Worm (Caenorhabditis elegans) whole organism, young adult: ENCODE measurements around the gene F22B3.5.

ENCODE experiments used
- B0019.2 ChIP-seq: fragments of 200-800 bp; sonication (Bioruptor generic); conservative IDR thresholded peaks from 2 replicates; pipeline ENCODE4 v1.3.6; 2022; ENCODE audit warnings: missing genetic modification reagents, missing genetic modification characterization, missing compliant biosample characterization
- B0261.1 ChIP-seq: sonication (generic microtip); optimal IDR thresholded peaks from 2 replicates; lab custom pipeline; 2016; ENCODE audit warnings: mild to moderate bottlenecking, missing genetic modification characterization, moderate library complexity, missing compliant biosample characterization
- C06A6.2 ChIP-seq: fragments of 200-800 bp; sonication (Bioruptor generic); conservative IDR thresholded peaks from 2 replicates; pipeline ENCODE4 v1.3.6; 2022; ENCODE audit warnings: missing genetic modification characterization, missing compliant biosample characterization
- D2030.7 ChIP-seq: fragments of 200-800 bp; sonication (Bioruptor generic); IDR thresholded peaks from 2 replicates; pipeline ENCODE4 v1.3.6; 2022; ENCODE audit warnings: missing genetic modification reagents, missing genetic modification characterization, missing compliant biosample characterization
- F10E7.11 ChIP-seq: sonication (generic microtip); optimal IDR thresholded peaks from 2 replicates; lab custom pipeline; 2017; ENCODE audit warnings: mild to moderate bottlenecking, missing genetic modification characterization, moderate library complexity, missing compliant biosample characterization
- F33H1.4 ChIP-seq: fragments of 200-800 bp; sonication (Bioruptor generic); IDR thresholded peaks from 2 replicates; pipeline ENCODE4 v1.3.6; 2022; ENCODE audit warnings: missing genetic modification reagents, missing genetic modification characterization, missing compliant biosample characterization
- F39B2.1 ChIP-seq: fragments of 200-800 bp; sonication (Bioruptor generic); IDR thresholded peaks from 2 replicates; pipeline ENCODE4 v1.3.6; 2022; ENCODE audit warnings: missing genetic modification reagents, missing genetic modification characterization, missing compliant biosample characterization
- F49E8.2 ChIP-seq: sonication (generic microtip); optimal IDR thresholded peaks from 3 replicates; lab custom pipeline; 2017; ENCODE audit warnings: missing genetic modification characterization, mild to moderate bottlenecking, missing compliant biosample characterization, antibody characterized with exemption, moderate library complexity; ENCODE audit not compliant: insufficient read depth
- Y53F4B.3 ChIP-seq: fragments of 200-800 bp; sonication (Bioruptor generic); IDR thresholded peaks from 2 replicates; pipeline ENCODE4 v1.3.6; 2022; ENCODE audit warnings: missing genetic modification reagents, missing genetic modification characterization, missing compliant biosample characterization
- Y56A3A.18 ChIP-seq: fragments of 200-800 bp; sonication (Bioruptor generic); IDR thresholded peaks from 2 replicates; pipeline ENCODE4 v1.3.6; 2022; ENCODE audit warnings: missing genetic modification reagents, missing genetic modification characterization, missing compliant biosample characterization
- Y79H2A.3 ChIP-seq: fragments of 200-800 bp; sonication (Bioruptor generic); conservative IDR thresholded peaks from 2 replicates; pipeline ENCODE4 v1.3.6; 2022; ENCODE audit warnings: missing genetic modification reagents, missing genetic modification characterization, missing compliant biosample characterization
- Y95B8A.8 ChIP-seq: fragments of 200-800 bp; sonication (Bioruptor generic); IDR thresholded peaks from 2 replicates; pipeline ENCODE4 v1.3.6; 2022; ENCODE audit warnings: missing genetic modification reagents, missing genetic modification characterization, missing compliant biosample characterization
- athp-1 ChIP-seq: sonication (generic microtip); optimal IDR thresholded peaks from 2 replicates; lab custom pipeline; 2017; ENCODE audit warnings: mild to moderate bottlenecking, missing genetic modification characterization, missing compliant biosample characterization
- ccch-3 ChIP-seq: fragments of 200-800 bp; sonication (Bioruptor generic); optimal IDR thresholded peaks from 2 replicates; lab custom pipeline; 2018; ENCODE audit warnings: mild to moderate bottlenecking, missing genetic modification characterization, missing compliant biosample characterization
- ceh-91 ChIP-seq: fragments of 200-800 bp; sonication (Bioruptor generic); IDR thresholded peaks from 2 replicates; pipeline ENCODE4 v1.3.6; 2022; ENCODE audit warnings: missing genetic modification reagents, missing genetic modification characterization, missing compliant biosample characterization
- dpl-1 ChIP-seq: fragments of 150-350 bp; optimal IDR thresholded peaks from 2 replicates; lab custom pipeline; 2014; ENCODE audit warnings: missing biosample characterization, missing genetic modification reagents, missing genetic modification characterization
- efl-1 ChIP-seq: fragments of 150-350 bp; optimal IDR thresholded peaks from 2 replicates; lab custom pipeline; 2014; ENCODE audit warnings: missing biosample characterization, missing genetic modification reagents, missing genetic modification characterization
- ekl-4 ChIP-seq: fragments of 200-800 bp; sonication (Bioruptor generic); IDR thresholded peaks from 2 replicates; pipeline ENCODE4 v1.3.6; 2022; ENCODE audit warnings: missing genetic modification reagents, missing genetic modification characterization, missing compliant biosample characterization
- gei-17 ChIP-seq: fragments of 200-800 bp; sonication (Bioruptor generic); optimal IDR thresholded peaks from 2 replicates; lab custom pipeline; 2018; ENCODE audit warnings: mild to moderate bottlenecking, missing genetic modification characterization, missing compliant biosample characterization
- hmg-1.2 ChIP-seq: fragments of 200-800 bp; sonication (Bioruptor generic); IDR thresholded peaks from 2 replicates; pipeline ENCODE4 v1.3.6; 2022; ENCODE audit warnings: missing genetic modification reagents, missing genetic modification characterization, missing compliant biosample characterization
- hsf-1 ChIP-seq: fragments of 200-800 bp; sonication (Bioruptor generic); IDR thresholded peaks from 2 replicates; pipeline ENCODE4 v1.3.6; 2022; ENCODE audit warnings: missing genetic modification reagents, missing genetic modification characterization, missing compliant biosample characterization
- lin-26 ChIP-seq: fragments of 200-800 bp; sonication (Bioruptor generic); IDR thresholded peaks from 2 replicates; pipeline ENCODE4 v1.3.6; 2022; ENCODE audit warnings: missing genetic modification reagents, missing genetic modification characterization, missing compliant biosample characterization
- lin-35 ChIP-seq, 3 experiments: fragments of 150-350 bp in 2 of 3; sonication (generic microtip) in 1 of 3; optimal IDR thresholded peaks; 2 replicates each; lab custom pipeline; 2014 to 2018; ENCODE audit warnings: missing biosample characterization in 3 of 3, missing genetic modification characterization in 3 of 3, missing genetic modification reagents in 3 of 3
- lin-40 ChIP-seq: sonication (generic microtip); optimal IDR thresholded peaks from 2 replicates; lab custom pipeline; 2016; ENCODE audit warnings: missing genetic modification characterization, mild to moderate bottlenecking, missing compliant biosample characterization, missing genotype, missing genetic modification reagents
- lin-54 ChIP-seq: fragments of 200-800 bp; sonication (Bioruptor generic); optimal IDR thresholded peaks from 2 replicates; lab custom pipeline; 2018; ENCODE audit warnings: mild to moderate bottlenecking, missing genetic modification characterization, missing compliant biosample characterization
- lsl-1 ChIP-seq: fragments of 200-800 bp; sonication (Bioruptor generic); optimal IDR thresholded peaks from 2 replicates; lab custom pipeline; 2018; ENCODE audit warnings: mild to moderate bottlenecking, missing genetic modification characterization, moderate library complexity, missing compliant biosample characterization
- madf-3 ChIP-seq: fragments of 200-800 bp; sonication (Bioruptor generic); IDR thresholded peaks from 2 replicates; pipeline ENCODE4 v1.3.6; 2022; ENCODE audit warnings: missing genetic modification reagents, missing genetic modification characterization, missing compliant biosample characterization
- madf-6 ChIP-seq: fragments of 200-800 bp; sonication (Bioruptor generic); IDR thresholded peaks from 2 replicates; pipeline ENCODE4 v1.3.6; 2022; ENCODE audit warnings: missing genetic modification reagents, missing genetic modification characterization, missing compliant biosample characterization
- madf-8 ChIP-seq: fragments of 200-800 bp; sonication (Bioruptor generic); conservative IDR thresholded peaks from 2 replicates; pipeline ENCODE4 v1.3.6; 2022; ENCODE audit warnings: missing genetic modification reagents, missing genetic modification characterization, missing compliant biosample characterization
- nfya-2 ChIP-seq: fragments of 200-800 bp; sonication (Bioruptor generic); IDR thresholded peaks from 2 replicates; pipeline ENCODE4 v1.3.6; 2022; ENCODE audit warnings: missing genetic modification reagents, missing genetic modification characterization, missing compliant biosample characterization
- nfyb-1 ChIP-seq: fragments of 200-800 bp; sonication (Bioruptor generic); IDR thresholded peaks from 2 replicates; pipeline ENCODE4 v1.3.6; 2022; ENCODE audit warnings: missing genetic modification reagents, missing genetic modification characterization, missing compliant biosample characterization
- pbrm-1 ChIP-seq: fragments of 200-800 bp; sonication (Bioruptor generic); IDR thresholded peaks from 2 replicates; pipeline ENCODE4 v1.3.6; 2022; ENCODE audit warnings: missing genetic modification reagents, missing genetic modification characterization, missing compliant biosample characterization
- snpc-3.4 ChIP-seq: sonication (generic microtip); optimal IDR thresholded peaks from 2 replicates; lab custom pipeline; 2017; ENCODE audit warnings: missing genetic modification characterization, mild to moderate bottlenecking, missing compliant biosample characterization, antibody characterized with exemption, moderate library complexity, missing genotype, missing genetic modification reagents
- snpc-4 ChIP-seq, 5 experiments: fragments of 150-350 bp in 1 of 5; sonication (generic microtip) in 4 of 5; optimal IDR thresholded peaks; 2 replicates each; lab custom pipeline; 2014 to 2018; ENCODE audit warnings: missing genetic modification characterization in 5 of 5, missing biosample characterization in 3 of 5, antibody characterized with exemption in 2 of 5, mild to moderate bottlenecking in 2 of 5, missing compliant biosample characterization in 2 of 5, missing genotype in 2 of 5, moderate library complexity in 2 of 5, missing genetic modification reagents in 1 of 5
- tlf-1 ChIP-seq: fragments of 200-800 bp; sonication (Bioruptor generic); optimal IDR thresholded peaks from 2 replicates; lab custom pipeline; 2018; ENCODE audit warnings: mild to moderate bottlenecking, missing genetic modification characterization, missing compliant biosample characterization
- unc-130 ChIP-seq: sonication (generic microtip); optimal IDR thresholded peaks from 2 replicates; lab custom pipeline; 2016; ENCODE audit warnings: missing genetic modification reagents, missing genetic modification characterization, missing compliant biosample characterization
- unc-62 ChIP-seq: fragments of 150-350 bp; optimal IDR thresholded peaks from 2 replicates; lab custom pipeline; 2014; ENCODE audit warnings: missing biosample characterization, missing genetic modification reagents, missing genetic modification characterization
- xnd-1 ChIP-seq: sonication (generic microtip); optimal IDR thresholded peaks from 2 replicates; lab custom pipeline; 2016; ENCODE audit warnings: missing genotype, missing genetic modification reagents, missing genetic modification characterization, missing compliant biosample characterization
- ztf-18 ChIP-seq: sonication (generic microtip); optimal IDR thresholded peaks from 2 replicates; lab custom pipeline; 2016; ENCODE audit warnings: missing genotype, mild to moderate bottlenecking, missing genetic modification characterization, missing compliant biosample characterization
- ztf-6 ChIP-seq: fragments of 200-800 bp; sonication (Bioruptor generic); IDR thresholded peaks from 2 replicates; pipeline ENCODE4 v1.3.6; 2022; ENCODE audit warnings: missing genetic modification reagents, missing genetic modification characterization, missing compliant biosample characterization

F22B3.5 gene

ce11 chrIV:11377439-11377838 is 39.2 kb downstream of the F22B3.5 start (continued):
- TF ChIP-seq madf-3 (GFP tag; lab: Robert Waterston, UW) (peak; percentile 82), lsl-1 (GFP tag; lab: Kevin White, UChicago) (peak; percentile 57), lin-40 (tag; lab: Kevin White, UChicago) (no peak), ccch-3 (GFP tag; lab: Kevin White, UChicago) (no peak), madf-6 (peak; percentile 86), ztf-18 (tag; lab: Kevin White, UChicago) (peak; percentile 20), B0261.1 (no peak)

- TF ChIP-seq F39B2.1 (GFP tag; lab: Robert Waterston, UW) (0 out of 2 replicates have a peak, but pooled peaks have one; percentile 4), Y56A3A.18 (GFP tag; lab: Robert Waterston, UW) (peak; percentile 9; the same call in 1 of the 2 replicates), unc-130 (GFP tag; lab: Kevin White, UChicago) (no peak), unc-62 (GFP tag; lab: Kevin White, UChicago) (no peak), nfya-2 (no peak), nfyb-1 (0 out of 2 replicates have a peak, but pooled peaks have one; percentile 19), pbrm-1 (GFP tag; lab: Robert Waterston, UW) (0 out of 2 replicates have a peak, but pooled peaks have one; percentile 9)
These were observed 40.9 kb downstream of the F22B3.5 start for ce11 chrIV:11375713-11376112.

- TF ChIP-seq athp-1 (tag; lab: Kevin White, UChicago): no peak
- TF ChIP-seq ekl-4 (GFP tag; lab: Robert Waterston, UW): 0 out of 2 replicates have a peak, but pooled peaks have one; percentile 48
- peak in 1 of 3 experiments; percentile 41 for TF ChIP-seq lin-35 (GFP tag; optimal IDR thresholded peaks at IDR 0.05; lab: Kevin White, UChicago)
- peak; percentile 83 for TF ChIP-seq D2030.7 (GFP tag; lab: Robert Waterston, UW)
- peak; percentile 82 for TF ChIP-seq F33H1.4
- peak; percentile 70; the same call in 1 of the 2 replicates for TF ChIP-seq Y79H2A.3 (GFP tag; lab: Robert Waterston, UW)
- TF ChIP-seq C06A6.2 (GFP tag; lab: Robert Waterston, UW): no peak
- TF ChIP-seq snpc-4 (GFP tag; optimal IDR thresholded peaks at IDR 0.05; lab: Kevin White, UChicago): no peak
- peak in 1 of 4 experiments; percentile 10 for TF ChIP-seq snpc-4 (tag; optimal IDR thresholded peaks at IDR 0.05; lab: Kevin White, UChicago)
- no peak for TF ChIP-seq ztf-6 (GFP tag; lab: Robert Waterston, UW)
- TF ChIP-seq lin-26 (GFP tag; lab: Robert Waterston, UW): no peak
- TF ChIP-seq F10E7.11 (tag; lab: Kevin White, UChicago): no peak
- TF ChIP-seq lin-54: peak; percentile 30
- TF ChIP-seq xnd-1 (tag; lab: Kevin White, UChicago): peak; percentile 85
- peak; percentile 92 for TF ChIP-seq madf-8 (GFP tag; lab: Robert Waterston, UW)
- peak; percentile 96 for TF ChIP-seq efl-1 (GFP tag; lab: Kevin White, UChicago)
- no peak for TF ChIP-seq gei-17 (GFP tag; lab: Kevin White, UChicago)
- peak; percentile 97 for TF ChIP-seq madf-6
- 0 out of 2 replicates have a peak, but pooled peaks have one; percentile 76 for TF ChIP-seq madf-3 (GFP tag; lab: Robert Waterston, UW)
- TF ChIP-seq lsl-1 (GFP tag; lab: Kevin White, UChicago): peak; percentile 92
- TF ChIP-seq Y95B8A.8 (GFP tag; lab: Robert Waterston, UW): 0 out of 2 replicates have a peak, but pooled peaks have one; percentile 57
- peak; percentile 91 for TF ChIP-seq ceh-91
- TF ChIP-seq tlf-1 (GFP tag; lab: Kevin White, UChicago): peak; percentile 73
- TF ChIP-seq Y53F4B.3: 0 out of 2 replicates have a peak, but pooled peaks have one; percentile 18
- TF ChIP-seq B0019.2 (GFP tag; lab: Robert Waterston, UW): peak; percentile 26; the same call in 1 of the 2 replicates
- TF ChIP-seq F49E8.2 (tag; lab: Kevin White, UChicago): peak; percentile 24
- peak; percentile 75 for TF ChIP-seq snpc-3.4 (tag; lab: Kevin White, UChicago)
- peak; percentile 27; the same call in 1 of the 2 replicates for TF ChIP-seq hmg-1.2 (GFP tag; lab: Robert Waterston, UW)
- TF ChIP-seq hsf-1 (GFP tag; lab: Robert Waterston, UW): peak; percentile 98
- TF ChIP-seq dpl-1 (GFP tag; lab: Kevin White, UChicago): peak; percentile 81
- TF ChIP-seq, all 124 proteins: peak for 23
These were observed 44.1 kb downstream of the F22B3.5 start, which contains the start of gene cbd-1 for ce11 chrIV:11372366-11372997. Gene cbd-1 (plus strand): TSS chrIV:11372991.
